Fruit fly (Drosophila melanogaster): ENCODE results near the gene CG43759.
A peak's percentile ranks its signal among the peaks of the same experiment; 100 is the strongest.

CG43759 gene

DNA sequence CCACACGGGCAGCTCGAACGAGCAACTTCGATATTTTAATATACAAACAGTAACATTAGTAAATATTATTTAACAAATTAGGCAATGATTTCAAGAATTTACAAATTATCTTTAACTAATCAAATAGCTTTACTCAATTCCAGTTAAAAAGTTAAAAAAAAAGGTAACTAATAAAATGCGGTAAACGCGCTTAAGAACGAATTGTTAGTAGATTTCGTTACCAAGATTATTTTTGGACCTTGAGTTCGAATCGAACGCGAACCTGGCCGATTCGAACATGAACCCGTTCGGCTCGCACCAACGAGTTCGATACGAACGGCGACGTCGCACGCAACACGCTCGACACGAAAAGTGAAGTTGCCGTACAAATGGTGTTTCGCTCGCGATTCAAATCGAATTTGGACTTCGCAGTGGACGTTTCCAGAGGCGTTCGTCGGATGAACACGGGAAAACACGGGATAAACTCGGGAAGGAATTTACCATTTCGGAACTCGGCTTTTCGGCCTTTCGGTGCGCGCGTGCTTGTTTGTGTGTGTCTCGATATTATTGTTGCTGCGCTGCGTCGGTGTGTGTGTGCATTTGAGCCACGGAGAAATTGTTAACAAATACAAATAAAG is at the start of gene CG43759:
TSS of gene CG43759 (plus strand) at position 390 of the 617 bp plus-strand sequence.
- no peak for TF ChIP-seq CG17801 (GFP tag; optimal IDR thresholded peaks at IDR 0.05; ENCODE audit: partially characterized antibody)

dm6 chrX:18883999-18884671 is 46.0 kb upstream of the CG43759 start, which contains the start of gene CG7332:
Gene CG7332 (plus strand): TSS chrX:18884513.
- TF ChIP-seq CG17801 (GFP tag; optimal IDR thresholded peaks at IDR 0.05; ENCODE audit: partially characterized antibody) = no peak

DNA sequence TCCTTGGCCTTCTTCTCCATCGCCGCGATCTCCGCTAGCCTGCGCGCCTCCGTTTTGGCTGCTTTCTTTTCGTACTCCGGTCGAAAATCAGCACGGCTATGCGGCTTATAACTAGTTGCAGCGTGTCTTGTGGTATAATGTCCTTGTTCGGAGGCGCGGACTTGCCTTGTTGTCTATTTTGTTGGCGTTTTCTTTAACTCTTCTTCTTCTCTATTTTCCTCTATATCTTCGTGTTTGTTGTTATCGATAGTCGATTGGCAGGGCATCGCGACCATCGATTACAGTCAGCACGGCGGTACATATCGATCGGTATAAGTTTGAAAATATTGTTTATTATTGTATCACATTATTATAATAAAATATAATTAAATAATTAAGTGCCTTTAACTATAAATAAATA is 36.7 kb upstream of the CG43759 start, which contains the start of gene Flacc:
TSS of gene Flacc (minus strand) at position 204 of the 400 bp plus-strand sequence.
- peak; percentile 7 for TF ChIP-seq CG17801 (GFP tag; optimal IDR thresholded peaks at IDR 0.05; ENCODE audit: partially characterized antibody)

- TF ChIP-seq CG17801 (GFP tag; optimal IDR thresholded peaks at IDR 0.05; ENCODE audit: partially characterized antibody) = no peak
Measured at dm6 chrX:18894146-18894545, 36.0 kb upstream of the CG43759 start, which contains the start of gene SdhBL. Gene SdhBL (plus strand): TSS chrX:18894446.

DNA sequence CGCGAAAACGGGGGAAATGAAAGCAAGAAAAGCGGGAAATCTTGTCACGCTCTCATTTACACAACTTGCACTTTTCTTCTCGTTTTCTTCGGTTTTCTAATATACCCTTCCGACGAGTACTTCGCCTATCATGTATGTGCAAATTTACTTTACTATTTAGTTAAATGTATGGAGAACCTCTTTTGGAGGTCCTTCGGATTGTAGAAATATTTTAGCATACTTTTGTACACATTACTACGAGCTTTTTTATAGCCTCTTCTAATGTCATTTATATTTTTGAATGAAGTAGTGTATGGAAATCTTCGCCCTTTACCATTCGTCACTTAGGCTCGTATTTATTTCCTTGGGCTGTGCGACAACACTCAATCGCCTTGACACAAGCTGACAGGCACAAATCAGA is 32.8 kb upstream of the CG43759 start:
- TF ChIP-seq CG17801 (GFP tag; optimal IDR thresholded peaks at IDR 0.05; ENCODE audit: partially characterized antibody) = no peak

DNA sequence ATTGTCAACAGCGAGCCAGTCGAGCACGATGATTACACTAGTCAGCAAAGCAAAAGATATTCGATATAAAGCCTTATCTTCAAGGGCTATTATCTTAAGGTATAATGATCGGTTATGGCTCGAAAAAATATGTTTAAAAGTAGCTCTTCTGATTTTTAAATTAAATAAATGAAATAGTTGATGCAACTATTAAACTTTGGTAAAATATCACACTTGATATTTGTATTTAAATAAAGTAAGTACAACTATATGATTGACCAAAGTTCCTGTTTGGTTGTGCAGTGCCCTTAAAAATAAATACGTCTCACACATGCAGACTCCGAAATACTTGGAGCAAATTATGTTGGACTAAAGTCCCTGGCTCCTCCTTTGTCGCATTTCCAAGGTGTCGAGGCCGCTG is 32.2 kb upstream of the CG43759 start:
- TF ChIP-seq CG17801 (GFP tag; optimal IDR thresholded peaks at IDR 0.05; ENCODE audit: partially characterized antibody) = no peak

DNA sequence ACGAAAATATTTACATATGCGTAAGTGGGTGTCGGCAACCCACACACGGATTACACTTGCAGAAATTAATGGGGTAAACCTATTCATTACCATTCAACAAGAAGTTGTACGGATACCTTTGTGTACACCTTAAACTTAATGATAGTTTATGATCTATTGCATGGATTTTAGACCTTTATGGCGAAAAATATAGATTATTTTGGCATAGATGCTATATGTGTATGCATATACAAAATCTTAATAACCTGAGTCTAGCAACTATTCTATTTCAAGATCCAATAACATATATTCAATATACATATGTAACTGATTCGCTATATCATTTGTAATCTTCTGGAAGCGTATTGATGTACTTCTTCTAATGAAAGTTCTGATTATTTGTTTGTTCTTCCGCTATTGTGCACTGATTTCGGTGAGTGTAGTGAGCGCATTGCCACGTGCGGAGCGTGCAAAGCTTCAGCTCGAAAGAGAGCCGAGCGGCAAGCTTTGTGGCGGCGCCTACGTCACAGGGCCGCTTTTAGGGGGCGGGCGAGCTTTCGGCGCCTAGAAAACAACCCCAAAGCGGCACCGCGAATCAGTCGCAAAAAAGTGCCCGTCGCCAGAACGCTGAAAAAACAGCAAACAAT is 30.2 kb upstream of the CG43759 start, which contains the start of gene CG7378:
TSS of gene CG7378 (plus strand) at position 576 of the 626 bp plus-strand sequence.
- no peak for TF ChIP-seq CG17801 (GFP tag; optimal IDR thresholded peaks at IDR 0.05; ENCODE audit: partially characterized antibody)

dm6 chrX:18900958-18901357 is 29.2 kb upstream of the CG43759 start:
- no peak for TF ChIP-seq CG17801 (GFP tag; optimal IDR thresholded peaks at IDR 0.05; ENCODE audit: partially characterized antibody)

DNA sequence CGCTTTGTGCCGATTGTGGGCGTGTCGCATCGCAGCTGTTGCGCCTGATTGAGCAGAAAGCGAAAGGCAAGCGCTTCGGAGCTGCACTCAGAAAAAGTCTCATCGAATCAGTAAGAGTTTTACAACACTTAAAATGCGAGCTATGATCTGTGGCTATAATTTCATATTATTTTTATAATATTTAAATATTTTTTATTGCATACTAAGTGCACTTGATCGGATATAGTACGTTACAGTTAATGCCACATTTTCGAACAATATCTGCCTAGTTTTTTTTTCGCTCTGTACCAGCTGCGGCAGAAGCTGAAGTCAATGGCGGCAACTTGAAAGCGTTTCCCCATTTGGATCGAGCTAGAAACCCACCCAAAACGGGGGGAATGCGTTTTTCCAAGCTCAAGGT is 27.3 kb upstream of the CG43759 start:
- no peak for TF ChIP-seq CG17801 (GFP tag; optimal IDR thresholded peaks at IDR 0.05; ENCODE audit: partially characterized antibody)

dm6 chrX:18905152-18905551 is 25.0 kb upstream of the CG43759 start:
- TF ChIP-seq CG17801 (GFP tag; optimal IDR thresholded peaks at IDR 0.05; ENCODE audit: partially characterized antibody) = no peak

DNA sequence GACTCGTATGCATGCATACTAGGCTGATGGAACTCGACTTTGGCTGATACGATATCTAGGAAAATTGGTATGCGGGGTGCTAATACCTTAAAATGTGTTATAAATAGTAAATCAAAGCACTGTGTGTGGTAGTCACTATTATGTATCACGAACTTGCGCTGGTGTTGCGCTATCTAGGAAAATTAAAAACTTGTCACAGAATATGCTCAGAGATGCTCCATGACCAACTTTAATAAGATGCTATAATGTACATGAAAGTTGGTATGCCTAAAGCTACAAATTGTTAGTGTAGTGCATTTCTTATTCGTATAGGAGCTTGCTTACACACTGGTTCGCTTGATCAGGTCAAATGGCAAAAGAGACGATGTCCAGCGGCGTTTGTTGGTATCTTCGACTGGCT is 19.3 kb upstream of the CG43759 start:
- TF ChIP-seq CG17801 (GFP tag; optimal IDR thresholded peaks at IDR 0.05; ENCODE audit: partially characterized antibody) = no peak

DNA sequence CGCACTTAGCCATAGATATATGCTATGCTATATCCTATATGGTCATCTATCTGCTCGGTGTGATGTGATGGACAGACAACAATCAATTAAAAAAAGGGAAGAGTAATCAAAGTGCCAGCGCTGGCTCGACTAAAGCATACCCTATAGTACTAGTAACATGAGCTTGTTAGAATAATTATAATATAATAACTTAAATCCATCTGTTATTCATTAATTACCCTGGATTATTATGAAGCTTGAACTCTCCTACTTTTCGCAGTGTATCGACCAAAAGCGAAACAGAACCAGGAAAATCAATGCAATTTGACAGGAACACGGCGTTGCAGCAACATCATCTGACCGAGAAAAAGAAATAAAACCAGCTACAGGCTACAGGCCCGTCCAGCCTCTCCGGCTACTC is 16.8 kb upstream of the CG43759 start:
- TF ChIP-seq CG17801 (GFP tag; optimal IDR thresholded peaks at IDR 0.05; ENCODE audit: partially characterized antibody) = no peak

DNA sequence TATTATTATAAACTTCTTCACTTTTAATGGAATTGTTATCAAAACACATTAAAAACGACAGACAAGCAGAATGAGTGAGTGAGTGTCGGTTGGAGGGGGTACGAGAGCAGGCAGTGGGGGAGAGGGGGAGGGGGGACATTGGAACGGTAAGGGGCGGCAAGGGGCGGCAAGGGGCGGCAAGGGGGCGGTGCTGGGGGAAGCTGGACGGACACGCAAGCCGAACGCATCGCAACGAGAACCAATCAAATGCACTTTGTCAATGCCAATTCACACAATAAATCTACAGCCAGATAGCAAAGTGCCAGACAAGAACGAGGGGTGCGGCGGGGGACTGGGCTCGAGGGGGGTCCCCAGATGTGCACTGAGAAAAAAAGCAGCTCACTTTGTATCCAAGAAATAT is 16.4 kb upstream of the CG43759 start:
- TF ChIP-seq CG17801 (GFP tag; optimal IDR thresholded peaks at IDR 0.05; ENCODE audit: partially characterized antibody) = no peak

dm6 chrX:18914177-18914576 is 16.0 kb upstream of the CG43759 start:
- no peak for TF ChIP-seq CG17801 (GFP tag; optimal IDR thresholded peaks at IDR 0.05; ENCODE audit: partially characterized antibody)

- TF ChIP-seq CG17801 (GFP tag; optimal IDR thresholded peaks at IDR 0.05; ENCODE audit: partially characterized antibody) = no peak
Measured at dm6 chrX:18917585-18917984, 12.6 kb upstream of the CG43759 start.

Measured in ovary, adult (tissue).